1 worm cellular context compared by ENCODE assay signal in the genomic region with DNA sequence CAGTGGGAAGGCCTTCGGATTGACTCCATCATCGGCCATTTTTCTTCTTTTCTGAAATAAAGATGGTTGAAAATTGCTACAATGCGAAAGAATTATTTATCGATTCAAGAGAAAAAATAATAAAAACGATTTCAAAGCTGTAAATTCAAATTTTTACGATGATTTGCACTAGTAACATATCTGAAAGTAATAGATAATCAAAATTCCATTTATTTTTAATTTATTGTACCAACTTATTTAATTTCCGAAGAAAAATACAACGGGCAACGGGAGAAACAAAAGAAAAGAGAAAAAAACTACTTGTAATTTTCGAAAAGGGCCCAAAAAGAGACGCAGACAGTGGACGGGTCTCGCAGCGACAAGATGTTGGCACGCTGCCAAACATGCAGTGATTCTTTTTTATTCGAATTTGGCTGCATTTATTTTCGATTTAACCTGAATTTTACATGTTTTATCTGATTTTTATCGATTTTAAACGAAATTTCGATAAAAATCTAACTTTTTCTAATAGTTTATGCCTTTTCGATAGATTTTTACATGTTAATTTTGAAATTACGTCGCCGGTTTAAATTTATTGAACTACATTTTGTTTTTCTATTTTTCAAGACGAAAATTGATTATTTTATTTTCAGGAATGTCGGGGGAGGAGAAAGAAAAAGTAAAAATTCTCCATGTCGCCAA.
TF ChIP-seq lines count a peak whose summit lies in the region.

Gene snu-13 (minus strand): TSS at position 51 of the 681 bp plus-strand sequence.
Gene rsp-7 (plus strand): TSS at position 631 of the 681 bp plus-strand sequence.

TF ChIP-seq in whole organism, L1 larva, 84 proteins besides CTCF, POLR2A, EP300 and RAD21 (continued from another document):
- TF ChIP-seq dsc-1 (tag; optimal IDR thresholded peaks at IDR 0.05; lab: Kevin White, UChicago) (peak; percentile 49), xbp-1 (tag; optimal IDR thresholded peaks at IDR 0.05; lab: Kevin White, UChicago) (peak; percentile 71), mdl-1 (tag; optimal IDR thresholded peaks at IDR 0.05; lab: Kevin White, UChicago) (peak in 1 of 2 experiments; percentile 44), nhr-28 (tag; optimal IDR thresholded peaks at IDR 0.05; lab: Kevin White, UChicago) (no peak), nhr-19 (GFP tag; conservative IDR thresholded peaks at IDR 0.05; lab: Robert Waterston, UW) (peak; percentile 64), unc-86 (tag; optimal IDR thresholded peaks at IDR 0.05; lab: Kevin White, UChicago) (peak; percentile 23), nhr-85 (tag; lab: Kevin White, UChicago) (peak; percentile 82), C04F5.9 (tag; optimal IDR thresholded peaks at IDR 0.05; lab: Kevin White, UChicago) (no peak), lir-3 (tag; optimal IDR thresholded peaks at IDR 0.05; lab: Kevin White, UChicago; ENCODE audit: poor library complexity) (no peak), ets-5 (GFP tag; IDR thresholded peaks at IDR 0.05; lab: Robert Waterston, UW) (no peak), nhr-237 (tag; optimal IDR thresholded peaks at IDR 0.05; lab: Kevin White, UChicago) (peak; percentile 7), lin-35 (GFP tag; optimal IDR thresholded peaks at IDR 0.05; lab: Kevin White, UChicago) (peak; percentile 83 to 85), nhr-76 (tag; optimal IDR thresholded peaks at IDR 0.05; lab: Kevin White, UChicago) (no peak)
